Fruit fly (Drosophila melanogaster) whole organism, embryonic: ENCODE results near the gene Vps8.
A peak's percentile ranks its signal among the peaks of the same experiment; 100 is the strongest.

Experiments used
- ATbp ChIP-seq: fragments of 200-800 bp; sonication (Bioruptor generic); optimal IDR thresholded peaks from 2 replicates; lab custom pipeline; 2017; ENCODE audit warnings: missing biosample characterization, mild to moderate bottlenecking, missing genetic modification characterization, missing genetic modification reagents
- Ada2b ChIP-seq: fragments of 200-800 bp; sonication (Bioruptor generic); IDR thresholded peaks from 2 replicates; pipeline ENCODE4 v1.3.6; 2022; ENCODE audit warnings: missing biosample characterization, missing genetic modification characterization
- B-H2 ChIP-seq: fragments of 200-800 bp; sonication (Bioruptor generic); optimal IDR thresholded peaks from 2 replicates; lab custom pipeline; 2018; ENCODE audit warnings: missing biosample characterization, mild to moderate bottlenecking, missing genetic modification characterization
- Blimp-1 ChIP-seq: fragments of 200-800 bp; sonication (Bioruptor generic); optimal IDR thresholded peaks from 3 replicates; lab custom pipeline; 2018; ENCODE audit warnings: missing biosample characterization, missing genetic modification characterization, mild to moderate bottlenecking, moderate library complexity, missing genetic modification reagents
- Bteb2 ChIP-seq: fragments of 200-800 bp; sonication (Bioruptor generic); optimal IDR thresholded peaks from 2 replicates; lab custom pipeline; 2016; ENCODE audit warnings: missing biosample characterization, missing genetic modification characterization
- CG1024 ChIP-seq: fragments of 200-800 bp; sonication (Bioruptor generic); IDR thresholded peaks from 2 replicates; pipeline ENCODE4 v1.3.6; 2022; ENCODE audit warnings: missing biosample characterization, missing genetic modification characterization
- CG11723 ChIP-seq: fragments of 200-800 bp; sonication (Bioruptor generic); optimal IDR thresholded peaks from 2 replicates; lab custom pipeline; 2017; ENCODE audit warnings: missing biosample characterization, mild to moderate bottlenecking, missing genetic modification characterization
- CG13296 ChIP-seq: fragments of 200-800 bp; sonication (Bioruptor generic); optimal IDR thresholded peaks from 3 replicates; lab custom pipeline; 2018; ENCODE audit warnings: missing biosample characterization, mild to moderate bottlenecking, missing genetic modification characterization
- CG15073 ChIP-seq: fragments of 200-800 bp; sonication (Bioruptor generic); optimal IDR thresholded peaks from 2 replicates; lab custom pipeline; 2016; ENCODE audit warnings: missing biosample characterization, missing genetic modification characterization
- CG17361 ChIP-seq: fragments of 200-800 bp; sonication (Bioruptor generic); IDR thresholded peaks from 3 replicates; pipeline ENCODE4 v1.3.6; 2022; ENCODE audit warnings: missing biosample characterization, missing genetic modification characterization
- CG18011 ChIP-seq: fragments of 200-800 bp; sonication (Bioruptor generic); optimal IDR thresholded peaks from 2 replicates; lab custom pipeline; 2017; ENCODE audit warnings: missing biosample characterization, missing genetic modification characterization, mild to moderate bottlenecking, moderate library complexity, missing genotype
- CG2199 ChIP-seq: fragments of 200-800 bp; sonication (Bioruptor generic); IDR thresholded peaks from 3 replicates; pipeline ENCODE4 v1.3.6; 2022; ENCODE audit warnings: missing biosample characterization, missing genetic modification characterization
- CG2712 ChIP-seq: fragments of 200-800 bp; optimal IDR thresholded peaks from 3 replicates; lab custom pipeline; 2019; ENCODE audit warnings: missing biosample characterization, mild to moderate bottlenecking, missing genetic modification characterization, moderate library complexity
- CG32767 ChIP-seq: fragments of 200-800 bp; sonication (Bioruptor generic); IDR thresholded peaks from 2 replicates; pipeline ENCODE4 v1.3.6; 2022; ENCODE audit warnings: missing biosample characterization, missing genetic modification characterization
- CG4328 ChIP-seq: fragments of 200-800 bp; sonication (Bioruptor generic); optimal IDR thresholded peaks from 3 replicates; lab custom pipeline; 2017; ENCODE audit warnings: missing biosample characterization, missing genetic modification reagents, missing genetic modification characterization
- CG4820 ChIP-seq: fragments of 200-800 bp; sonication (Bioruptor generic); optimal IDR thresholded peaks from 3 replicates; lab custom pipeline; 2016; ENCODE audit warnings: missing biosample characterization, missing genetic modification characterization
- CG7963 ChIP-seq: fragments of 200-800 bp; sonication (Bioruptor generic); IDR thresholded peaks from 3 replicates; pipeline ENCODE4 v1.3.6; 2022; ENCODE audit warnings: missing biosample characterization, missing genetic modification characterization; ENCODE audit not compliant: partially characterized antibody
- CG9215 ChIP-seq: fragments of 200-800 bp; sonication (Bioruptor generic); IDR thresholded peaks from 2 replicates; pipeline ENCODE4 v1.3.6; 2022; ENCODE audit warnings: missing biosample characterization, missing genetic modification characterization
- CG9797 ChIP-seq: fragments of 200-800 bp; sonication (Bioruptor generic); optimal IDR thresholded peaks from 3 replicates; lab custom pipeline; 2018; ENCODE audit warnings: missing biosample characterization, mild to moderate bottlenecking, missing genetic modification characterization
- CoRest ChIP-seq: fragments of 200-800 bp; sonication (Bioruptor generic); optimal IDR thresholded peaks from 3 replicates; lab custom pipeline; 2018; ENCODE audit warnings: missing biosample characterization, mild to moderate bottlenecking, missing genetic modification characterization, moderate library complexity
- Dp ChIP-seq: fragments of 200-800 bp; sonication (Bioruptor generic); optimal IDR thresholded peaks from 2 replicates; lab custom pipeline; 2018; ENCODE audit warnings: missing biosample characterization, mild to moderate bottlenecking, missing genetic modification characterization, moderate library complexity
- E2f2 ChIP-seq: fragments of 200-800 bp; sonication (Bioruptor generic); IDR thresholded peaks from 2 replicates; pipeline ENCODE4 v1.3.6; 2022; ENCODE audit warnings: missing biosample characterization, missing genetic modification characterization
- Ets65A ChIP-seq: fragments of 200-800 bp; sonication (Bioruptor generic); peaks from one replicate; lab custom pipeline; 2016; ENCODE audit warnings: missing biosample characterization, missing genetic modification characterization
- H15 ChIP-seq: fragments of 200-800 bp; sonication (Bioruptor generic); IDR thresholded peaks from 3 replicates; pipeline ENCODE4 v1.3.6; 2022; ENCODE audit warnings: missing biosample characterization, missing genetic modification characterization
- HLH54F ChIP-seq: fragments of 200-800 bp; sonication (Bioruptor generic); optimal IDR thresholded peaks from 3 replicates; lab custom pipeline; 2016; ENCODE audit warnings: missing biosample characterization, missing genetic modification characterization
- Kr ChIP-seq: fragments of 200-800 bp; sonication (Bioruptor generic); optimal IDR thresholded peaks from 2 replicates; lab custom pipeline; 2017; ENCODE audit warnings: missing biosample characterization, mild to moderate bottlenecking, missing genetic modification characterization
- Mad ChIP-seq: fragments of 200-800 bp; sonication (Bioruptor generic); optimal IDR thresholded peaks from 2 replicates; lab custom pipeline; 2016; ENCODE audit warnings: missing biosample characterization, missing genetic modification characterization
- Max ChIP-seq: fragments of 200-800 bp; sonication (Bioruptor generic); optimal IDR thresholded peaks from 2 replicates; lab custom pipeline; 2016; ENCODE audit warnings: missing biosample characterization, mild to moderate bottlenecking, missing genetic modification characterization
- Mes4 ChIP-seq: fragments of 200-800 bp; sonication (Bioruptor generic); optimal IDR thresholded peaks from 2 replicates; lab custom pipeline; 2016; ENCODE audit warnings: missing biosample characterization, missing genetic modification characterization
- Oaz ChIP-seq: fragments of 200-800 bp; sonication (Bioruptor generic); IDR thresholded peaks from 2 replicates; pipeline ENCODE4 v1.3.6; 2022; ENCODE audit warnings: missing biosample characterization, missing genetic modification characterization
- PHDP ChIP-seq: fragments of 200-800 bp; sonication (Bioruptor generic); optimal IDR thresholded peaks from 3 replicates; lab custom pipeline; 2018; ENCODE audit warnings: missing biosample characterization, mild to moderate bottlenecking, missing genetic modification characterization, moderate library complexity
- Ravus ChIP-seq: fragments of 200-800 bp; sonication (Bioruptor generic); IDR thresholded peaks from 2 replicates; pipeline ENCODE4 v1.3.6; 2022; ENCODE audit warnings: missing biosample characterization, missing genetic modification characterization
- YL-1 ChIP-seq: fragments of 200-800 bp; sonication (Bioruptor generic); optimal IDR thresholded peaks from 3 replicates; lab custom pipeline; 2017; ENCODE audit warnings: missing biosample characterization, mild to moderate bottlenecking, missing genetic modification characterization
- ap ChIP-seq: fragments of 200-800 bp; sonication (Bioruptor generic); IDR thresholded peaks from 2 replicates; pipeline ENCODE4 v1.3.6; 2022; ENCODE audit warnings: missing biosample characterization, missing genetic modification characterization
- az2 ChIP-seq: fragments of 200-800 bp; sonication (Bioruptor generic); optimal IDR thresholded peaks from 3 replicates; lab custom pipeline; 2016; ENCODE audit warnings: missing biosample characterization, missing genetic modification characterization
- bcd ChIP-seq: fragments of 200-800 bp; sonication (Bioruptor generic); optimal IDR thresholded peaks from 2 replicates; lab custom pipeline; 2017; ENCODE audit warnings: missing biosample characterization, mild to moderate bottlenecking, missing genetic modification characterization
- chif ChIP-seq, 2 experiments: fragments of 200-800 bp; sonication (Bioruptor generic); optimal IDR thresholded peaks; 3 replicates each; lab custom pipeline; 2016; ENCODE audit warnings: missing biosample characterization in 2 of 2, missing genetic modification characterization in 2 of 2
- ftz-f1 ChIP-seq: fragments of 200-800 bp; sonication (Bioruptor generic); optimal IDR thresholded peaks from 2 replicates; lab custom pipeline; 2016; ENCODE audit warnings: missing biosample characterization, missing genetic modification characterization
- gce ChIP-seq: fragments of 200-800 bp; sonication (Bioruptor generic); IDR thresholded peaks from 3 replicates; pipeline ENCODE4 v1.3.6; 2022; ENCODE audit warnings: missing biosample characterization, missing genetic modification characterization
- her ChIP-seq: fragments of 200-800 bp; sonication (Bioruptor generic); optimal IDR thresholded peaks from 2 replicates; lab custom pipeline; 2016; ENCODE audit warnings: missing biosample characterization, missing genetic modification characterization
- ind ChIP-seq: fragments of 200-800 bp; sonication (Bioruptor generic); optimal IDR thresholded peaks from 3 replicates; lab custom pipeline; 2016; ENCODE audit warnings: missing biosample characterization, missing genetic modification characterization
- ken ChIP-seq: fragments of 200-800 bp; sonication (Bioruptor generic); IDR thresholded peaks from 3 replicates; pipeline ENCODE4 v1.3.6; 2022; ENCODE audit warnings: missing biosample characterization, missing genetic modification characterization
- klu ChIP-seq: fragments of 200-800 bp; sonication (Bioruptor generic); IDR thresholded peaks from 2 replicates; pipeline ENCODE4 v1.3.6; 2022; ENCODE audit warnings: missing biosample characterization, missing genetic modification characterization
- lmd ChIP-seq: fragments of 200-800 bp; sonication (Bioruptor generic); IDR thresholded peaks from 2 replicates; pipeline ENCODE4 v1.3.6; 2022; ENCODE audit warnings: missing biosample characterization, missing genetic modification characterization
- maf-S ChIP-seq: fragments of 200-800 bp; sonication (Bioruptor generic); optimal IDR thresholded peaks from 2 replicates; lab custom pipeline; 2016; ENCODE audit warnings: missing biosample characterization, missing genetic modification characterization
- nerfin-2 ChIP-seq: fragments of 200-800 bp; sonication (Bioruptor generic); IDR thresholded peaks from 2 replicates; pipeline ENCODE4 v1.3.6; 2022; ENCODE audit warnings: missing biosample characterization, missing genetic modification characterization; ENCODE audit not compliant: partially characterized antibody
- psq ChIP-seq: fragments of 200-800 bp; sonication (Bioruptor generic); optimal IDR thresholded peaks from 2 replicates; lab custom pipeline; 2017; ENCODE audit warnings: missing biosample characterization, missing genetic modification characterization
- repo ChIP-seq: fragments of 200-800 bp; sonication (Bioruptor generic); optimal IDR thresholded peaks from 2 replicates; lab custom pipeline; 2016; ENCODE audit warnings: missing biosample characterization, missing genetic modification characterization
- seq ChIP-seq: fragments of 200-800 bp; sonication (Bioruptor generic); IDR thresholded peaks from 2 replicates; pipeline ENCODE4 v1.3.6; 2022; ENCODE audit warnings: missing biosample characterization, missing genetic modification characterization
- tin ChIP-seq: fragments of 200-800 bp; sonication (Bioruptor generic); optimal IDR thresholded peaks from 3 replicates; lab custom pipeline; 2016; ENCODE audit warnings: missing biosample characterization, missing genetic modification characterization
- ttk ChIP-seq: fragments of 200-800 bp; sonication (Bioruptor generic); IDR thresholded peaks from 2 replicates; pipeline ENCODE4 v2.1.2; 2022; ENCODE audit warnings: missing biosample characterization, missing genetic modification characterization

The Vps8 gene

DNA sequence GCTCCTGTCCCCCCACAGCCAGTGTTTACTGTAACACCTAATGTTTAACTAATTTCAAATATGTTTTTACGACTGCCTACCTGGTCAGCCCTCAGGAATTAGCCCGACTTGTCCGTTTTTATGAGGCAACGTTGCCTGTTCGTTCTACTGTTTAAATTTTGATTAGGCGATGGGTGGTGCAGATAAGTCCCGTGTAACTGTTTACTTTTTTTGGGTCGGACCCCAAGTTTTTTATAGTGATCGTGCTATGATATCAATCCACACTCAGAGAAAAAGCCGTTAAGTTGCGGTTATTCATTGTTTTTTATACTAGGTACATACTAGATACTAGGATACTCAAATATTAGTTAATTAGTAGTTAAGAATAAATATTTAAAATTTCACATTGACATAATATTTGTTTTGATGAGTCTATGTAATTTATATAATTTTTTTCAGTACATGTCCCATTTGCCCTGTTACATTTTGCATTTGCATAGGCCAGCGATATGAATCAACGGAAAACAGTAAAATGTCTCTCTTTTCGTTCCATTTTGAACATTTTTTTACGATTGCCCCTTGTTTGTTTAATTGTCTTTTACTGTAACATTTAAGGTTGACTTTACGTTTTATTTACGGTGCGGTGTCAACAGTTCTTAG, 27.3 kb downstream of the Vps8 start (continued):
- TF ChIP-seq YL-1 (GFP tag; lab: Kevin White, UChicago) = no peak
- TF ChIP-seq B-H2 (GFP tag; lab: Kevin White, UChicago) = no peak
- TF ChIP-seq CG7963 (GFP tag; lab: Robert Waterston, UW) = no peak
- TF ChIP-seq nerfin-2 (GFP tag; lab: Robert Waterston, UW) = no peak
- no peak for TF ChIP-seq Oaz
- TF ChIP-seq Ets65A (GFP tag; lab: Kevin White, UChicago) = peak; percentile 55
- peak; percentile 49 for TF ChIP-seq seq (GFP tag; lab: Robert Waterston, UW)
- peak; percentile 48 for TF ChIP-seq ATbp (GFP tag; lab: Kevin White, UChicago)
- no peak for TF ChIP-seq gce (GFP tag; lab: Robert Waterston, UW)
- peak; percentile 82 for TF ChIP-seq PHDP (tag; lab: Kevin White, UChicago)
- TF ChIP-seq Max (GFP tag; lab: Kevin White, UChicago) = peak; percentile 44
- TF ChIP-seq CG2712 (tag; lab: Kevin White, UChicago) = peak; percentile 90
- peak; percentile 84 for TF ChIP-seq CoRest
- peak; percentile 64 for TF ChIP-seq bcd (GFP tag; lab: Kevin White, UChicago)
- no peak for TF ChIP-seq her (GFP tag; lab: Kevin White, UChicago)
- TF ChIP-seq chif (GFP tag; optimal IDR thresholded peaks at IDR 0.05; lab: Kevin White, UChicago) = peak in 1 of 2 experiments; percentile 36
- TF ChIP-seq CG13296 (GFP tag; lab: Kevin White, UChicago) = no peak
- TF ChIP-seq repo (GFP tag; lab: Kevin White, UChicago) = no peak
- TF ChIP-seq CG9215 (GFP tag; lab: Robert Waterston, UW) = no peak
- peak; percentile 21 for TF ChIP-seq Mad (GFP tag; lab: Kevin White, UChicago)
- TF ChIP-seq CG2199 (GFP tag; lab: Robert Waterston, UW) = 0 out of 3 replicates have a peak, but pooled peaks have one; percentile 67
- TF ChIP-seq CG15073 (GFP tag; lab: Kevin White, UChicago) = no peak
- TF ChIP-seq CG4328 = no peak
- 0 out of 2 replicates have a peak, but pooled peaks have one; percentile 18 for TF ChIP-seq Ada2b (GFP tag; lab: Robert Waterston, UW)
- no peak for TF ChIP-seq Mes4
- TF ChIP-seq CG18011 (GFP tag; lab: Kevin White, UChicago) = no peak
- no peak for TF ChIP-seq Dp (GFP tag; lab: Kevin White, UChicago)
- peak; percentile 77 for TF ChIP-seq az2 (GFP tag; lab: Kevin White, UChicago)
- no peak for TF ChIP-seq HLH54F (GFP tag; lab: Kevin White, UChicago)
- no peak for TF ChIP-seq Ravus (GFP tag; lab: Robert Waterston, UW)
- peak; percentile 53 for TF ChIP-seq CG11723 (GFP tag; lab: Kevin White, UChicago)
- TF ChIP-seq CG9797 (GFP tag; lab: Kevin White, UChicago) = no peak
- TF ChIP-seq ttk (GFP tag; lab: Robert Waterston, UW) = peak; percentile 66
- TF ChIP-seq psq (GFP tag; lab: Kevin White, UChicago) = peak; percentile 48
- no peak for TF ChIP-seq maf-S (GFP tag; lab: Kevin White, UChicago)
- TF ChIP-seq CG4820 (GFP tag; lab: Kevin White, UChicago) = peak; percentile 24
- peak; percentile 53; the same call in 1 of the 3 replicates for TF ChIP-seq ken (GFP tag; lab: Robert Waterston, UW)
- TF ChIP-seq Bteb2 (GFP tag; lab: Kevin White, UChicago) = no peak
- peak; percentile 42; the same call in 1 of the 2 replicates for TF ChIP-seq E2f2 (GFP tag; lab: Robert Waterston, UW)
- no peak for TF ChIP-seq Kr
- TF ChIP-seq Blimp-1 (GFP tag; lab: Kevin White, UChicago) = peak; percentile 75
- peak; percentile 90 for TF ChIP-seq CG17361
- peak; percentile 44 for TF ChIP-seq tin
- no peak for TF ChIP-seq CG1024
- TF ChIP-seq lmd = peak; percentile 54; the same call in 1 of the 2 replicates
- 0 out of 3 replicates have a peak, but pooled peaks have one; percentile 57 for TF ChIP-seq H15 (GFP tag; lab: Robert Waterston, UW)
- TF ChIP-seq klu (GFP tag; lab: Robert Waterston, UW) = peak; percentile 13; the same call in 1 of the 2 replicates
- TF ChIP-seq ftz-f1 (GFP tag; lab: Kevin White, UChicago) = no peak
- peak; percentile 55; the same call in 1 of the 2 replicates for TF ChIP-seq ap (GFP tag; lab: Robert Waterston, UW)
- peak; percentile 66; the same call in 1 of the 2 replicates for TF ChIP-seq CG32767 (GFP tag; lab: Robert Waterston, UW)
- peak; percentile 40 for TF ChIP-seq ind
